Worm (Caenorhabditis elegans): Measurements from ENCODE around the gene F49H6.8.

F49H6.8 gene

ce11 chrV:17022613-17023322, at the start of gene F49H6.8, which contains the start of gene F49H6.5:
Gene F49H6.8, minus strand, starts transcription at chrV:17022663.
Gene F49H6.5, plus strand, starts transcription at chrV:17023241.
- no peak for TF ChIP-seq che-1 (tag; optimal IDR thresholded peaks at IDR 0.05)
- TF ChIP-seq K09A11.1 (tag; optimal IDR thresholded peaks at IDR 0.05; ENCODE audit: insufficient read depth), result no peak
- TF ChIP-seq ceh-2 (tag; optimal IDR thresholded peaks at IDR 0.05), result no peak
- no peak for TF ChIP-seq unc-86 (tag; optimal IDR thresholded peaks at IDR 0.05)
- TF ChIP-seq sox-2 (GFP tag; IDR thresholded peaks at IDR 0.05), result no peak
- no peak for TF ChIP-seq T23F11.4 (GFP tag; optimal IDR thresholded peaks at IDR 0.05)
- no peak for TF ChIP-seq unc-42 (tag; optimal IDR thresholded peaks at IDR 0.05)
- no peak for TF ChIP-seq pax-1 (tag; optimal IDR thresholded peaks at IDR 0.05)
- no peak for TF ChIP-seq ceh-18 (tag; optimal IDR thresholded peaks at IDR 0.05)
- TF ChIP-seq unc-3 (GFP tag; conservative IDR thresholded peaks at IDR 0.05), result no peak
- no peak for TF ChIP-seq unc-3 (tag; optimal IDR thresholded peaks at IDR 0.05)
- TF ChIP-seq ahr-1 (tag; optimal IDR thresholded peaks at IDR 0.05), result no peak
- no peak for TF ChIP-seq Y22D7AL.16 (tag; optimal IDR thresholded peaks at IDR 0.05)
- TF ChIP-seq ceh-19 (GFP tag; optimal IDR thresholded peaks at IDR 0.05), result no peak
- no peak for TF ChIP-seq lim-6 (tag; optimal IDR thresholded peaks at IDR 0.05)
- TF ChIP-seq fax-1 (tag; optimal IDR thresholded peaks at IDR 0.05), result no peak
- no peak for TF ChIP-seq hlh-15 (tag; optimal IDR thresholded peaks at IDR 0.05)

ce11 chrV:17071578-17071977, 49.1 kb upstream of the F49H6.8 start, which contains the start of gene srbc-14:
Gene srbc-14, minus strand, starts transcription at chrV:17071678.
- no peak for TF ChIP-seq unc-86 (tag; optimal IDR thresholded peaks at IDR 0.05)
- no peak for TF ChIP-seq ets-4 (tag; optimal IDR thresholded peaks at IDR 0.05)
- TF ChIP-seq ama-1 (optimal IDR thresholded peaks at IDR 0.05), result no peak
- no peak for TF ChIP-seq ceh-24 (tag; optimal IDR thresholded peaks at IDR 0.05)
- TF ChIP-seq odd-2 (tag; optimal IDR thresholded peaks at IDR 0.05), result no peak

- TF ChIP-seq eyg-1 (tag; optimal IDR thresholded peaks at IDR 0.05) (no peak), gmeb-2 (tag; optimal IDR thresholded peaks at IDR 0.05) (no peak), rnt-1 (tag; optimal IDR thresholded peaks at IDR 0.05) (no peak), ceh-24 (tag; optimal IDR thresholded peaks at IDR 0.05) (no peak), hlh-13 (GFP tag; optimal IDR thresholded peaks at IDR 0.05) (no peak), fax-1 (tag; optimal IDR thresholded peaks at IDR 0.05) (no peak), sdc-2 (tag; optimal IDR thresholded peaks at IDR 0.05) (no peak), ceh-2 (tag; optimal IDR thresholded peaks at IDR 0.05) (no peak), elt-2 (tag; optimal IDR thresholded peaks at IDR 0.05) (no peak), lin-11 (tag; optimal IDR thresholded peaks at IDR 0.05) (no peak), C38D4.7 (GFP tag; optimal IDR thresholded peaks at IDR 0.05) (no peak), unc-55 (GFP tag; optimal IDR thresholded peaks at IDR 0.05) (no peak), nhr-11 (tag; optimal IDR thresholded peaks at IDR 0.05) (no peak)
Observed at ce11 chrV:17068839-17069238, 46.4 kb upstream of the F49H6.8 start, which contains the start of gene T05E12.8. Gene T05E12.8, plus strand, starts transcription at chrV:17069139.

- TF ChIP-seq npax-4 (tag; optimal IDR thresholded peaks at IDR 0.05), result no peak
- no peak for TF ChIP-seq ama-1 (optimal IDR thresholded peaks at IDR 0.05)
- no peak for TF ChIP-seq ceh-19 (GFP tag; optimal IDR thresholded peaks at IDR 0.05)
- TF ChIP-seq ceh-9 (tag; optimal IDR thresholded peaks at IDR 0.05), result no peak
- no peak for TF ChIP-seq sox-4 (tag; optimal IDR thresholded peaks at IDR 0.05)
- no peak for TF ChIP-seq hlh-8 (tag; optimal IDR thresholded peaks at IDR 0.05)
- no peak for TF ChIP-seq ceh-30 (tag; optimal IDR thresholded peaks at IDR 0.05)
- TF ChIP-seq fkh-10 (GFP tag; optimal IDR thresholded peaks at IDR 0.05), result no peak
- no peak for TF ChIP-seq ceh-14 (tag; optimal IDR thresholded peaks at IDR 0.05)
- TF ChIP-seq ets-4 (tag; optimal IDR thresholded peaks at IDR 0.05), result no peak
- no peak for TF ChIP-seq ceh-24 (tag; optimal IDR thresholded peaks at IDR 0.05)
- TF ChIP-seq ceh-2 (tag; optimal IDR thresholded peaks at IDR 0.05), result no peak
- no peak for TF ChIP-seq ztf-16 (tag; optimal IDR thresholded peaks at IDR 0.05)
- no peak for TF ChIP-seq fax-1 (tag; optimal IDR thresholded peaks at IDR 0.05)
- no peak for TF ChIP-seq sox-2 (GFP tag; IDR thresholded peaks at IDR 0.05)
- no peak for TF ChIP-seq hlh-6 (tag; optimal IDR thresholded peaks at IDR 0.05)
- TF ChIP-seq rnt-1 (tag; optimal IDR thresholded peaks at IDR 0.05), result no peak
- no peak for TF ChIP-seq eyg-1 (tag; optimal IDR thresholded peaks at IDR 0.05)
Observed at ce11 chrV:17066634-17067033, 44.2 kb upstream of the F49H6.8 start.
